Worm (Caenorhabditis elegans): ENCODE data around the gene C15C7.4.

Gene C15C7.4

DNA sequence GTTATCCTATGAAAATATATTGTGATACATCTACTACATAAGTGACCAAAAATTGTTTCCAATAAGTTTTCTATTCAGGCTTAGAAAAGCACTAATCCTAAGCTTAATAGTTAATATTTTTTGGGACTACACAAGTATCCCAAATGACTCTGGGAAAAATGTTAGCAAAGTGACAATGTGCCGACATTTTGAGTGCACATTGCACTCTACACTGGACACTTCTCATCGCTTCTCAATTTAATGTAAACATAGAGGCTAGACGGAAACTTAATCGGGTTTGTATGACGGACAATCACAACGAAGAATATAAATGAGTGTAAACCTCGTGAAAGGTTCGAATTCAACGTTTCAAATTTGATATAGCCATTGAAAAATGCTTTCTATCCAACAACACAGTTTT is 33.7 kb upstream of the C15C7.4 start:
- TF ChIP-seq ZK546.5 (tag; optimal IDR thresholded peaks at IDR 0.05) (no peak), ztf-11 (tag; optimal IDR thresholded peaks at IDR 0.05) (no peak), fos-1 (tag; optimal IDR thresholded peaks at IDR 0.05) (no peak), lsy-2 (tag; optimal IDR thresholded peaks at IDR 0.05) (peak in 1 of 2 experiments; percentile 42), mdl-1 (tag; optimal IDR thresholded peaks at IDR 0.05) (no peak), egl-27 (tag; optimal IDR thresholded peaks at IDR 0.05) (peak; percentile 15), elt-1 (tag; optimal IDR thresholded peaks at IDR 0.05) (no peak), sem-4 (tag; optimal IDR thresholded peaks at IDR 0.05) (peak; percentile 13), aly-2 (tag; optimal IDR thresholded peaks at IDR 0.05) (no peak), nhr-11 (tag; optimal IDR thresholded peaks at IDR 0.05) (peak; percentile 74), mbf-1 (tag; optimal IDR thresholded peaks at IDR 0.05) (no peak), sma-9 (GFP tag; optimal IDR thresholded peaks at IDR 0.05) (peak; percentile 80), sma-9 (tag; optimal IDR thresholded peaks at IDR 0.05) (no peak), mab-5 (tag; optimal IDR thresholded peaks at IDR 0.05) (no peak), F13H6.1 (tag; optimal IDR thresholded peaks at IDR 0.05) (peak; percentile 45), ztf-1 (GFP tag; conservative IDR thresholded peaks at IDR 0.05) (no peak), R02D3.7 (tag; optimal IDR thresholded peaks at IDR 0.05) (no peak), ama-1 (optimal IDR thresholded peaks at IDR 0.05) (peak; percentile 95), unc-62 (GFP tag; optimal IDR thresholded peaks at IDR 0.05) (no peak), ceh-16 (tag; optimal IDR thresholded peaks at IDR 0.05) (no peak), alr-1 (tag; optimal IDR thresholded peaks at IDR 0.05) (no peak), nhr-25 (tag; optimal IDR thresholded peaks at IDR 0.05) (peak; percentile 61), nhr-21 (tag; optimal IDR thresholded peaks at IDR 0.05) (peak; percentile 58), sma-3 (GFP tag; optimal IDR thresholded peaks at IDR 0.05) (peak; percentile 71), ztf-4 (tag; optimal IDR thresholded peaks at IDR 0.05) (peak; percentile 70), dmd-4 (tag; optimal IDR thresholded peaks at IDR 0.05) (no peak), ceh-82 (tag; optimal IDR thresholded peaks at IDR 0.05) (no peak), lin-39 (tag; optimal IDR thresholded peaks at IDR 0.05) (no peak), C34F6.9 (tag; optimal IDR thresholded peaks at IDR 0.05) (no peak), peb-1 (tag; optimal IDR thresholded peaks at IDR 0.05) (no peak), elt-3 (tag; optimal IDR thresholded peaks at IDR 0.05) (no peak), zag-1 (tag; optimal IDR thresholded peaks at IDR 0.05) (no peak), nhr-6 (tag; optimal IDR thresholded peaks at IDR 0.05) (peak; percentile 60), unc-39 (tag; optimal IDR thresholded peaks at IDR 0.05) (no peak), nhr-237 (tag; optimal IDR thresholded peaks at IDR 0.05) (no peak), nhr-129 (tag; optimal IDR thresholded peaks at IDR 0.05) (peak; percentile 87), gmeb-1 (tag; optimal IDR thresholded peaks at IDR 0.05) (no peak), nhr-77 (tag; optimal IDR thresholded peaks at IDR 0.05) (no peak), lin-13 (GFP tag; optimal IDR thresholded peaks at IDR 0.05) (peak; percentile 74), nhr-23 (tag; optimal IDR thresholded peaks at IDR 0.05) (no peak), crh-2 (tag; optimal IDR thresholded peaks at IDR 0.05) (peak; percentile 67), snpc-4 (tag; optimal IDR thresholded peaks at IDR 0.05) (peak; percentile 21), nhr-12 (tag; optimal IDR thresholded peaks at IDR 0.05) (no peak), unc-55 (GFP tag; optimal IDR thresholded peaks at IDR 0.05) (peak; percentile 15), nhr-10 (tag; optimal IDR thresholded peaks at IDR 0.05) (no peak), blmp-1 (tag; optimal IDR thresholded peaks at IDR 0.05; ENCODE audit: insufficient read depth) (peak; percentile 23), Y55F3AM.14 (GFP tag; optimal IDR thresholded peaks at IDR 0.05) (no peak)

DNA sequence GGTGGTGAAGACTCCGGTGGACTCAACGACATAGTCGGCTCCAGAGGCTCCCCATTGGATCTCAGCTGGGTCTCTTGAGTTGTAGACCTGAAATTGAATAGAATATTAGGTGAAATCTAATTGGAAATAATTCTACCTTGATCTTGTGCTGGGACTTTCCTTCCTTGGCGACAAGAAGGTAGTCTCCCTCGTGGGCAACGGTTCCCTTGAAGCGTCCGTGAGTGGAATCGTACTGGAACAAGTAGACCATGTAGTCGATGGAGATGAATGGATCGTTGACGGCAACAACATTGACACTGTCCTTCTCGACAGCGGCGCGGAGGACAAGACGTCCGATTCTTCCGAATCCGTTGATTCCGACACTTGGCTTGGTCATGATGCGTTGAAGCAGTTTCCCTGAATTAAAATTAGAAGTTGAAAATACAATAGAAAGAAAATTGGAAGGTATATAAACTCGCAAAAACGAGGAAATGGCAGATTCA is 32.4 kb upstream of the C15C7.4 start, which contains the start of gene gpd-3:
gpd-3 (minus strand) TSS at position 396 of the 482 bp plus-strand sequence.
- TF ChIP-seq elt-3 (tag; optimal IDR thresholded peaks at IDR 0.05) (no peak), gmeb-1 (tag; optimal IDR thresholded peaks at IDR 0.05) (peak; percentile 39), crh-2 (tag; optimal IDR thresholded peaks at IDR 0.05) (peak; percentile 37), sma-9 (GFP tag; optimal IDR thresholded peaks at IDR 0.05) (peak; percentile 20), sma-9 (tag; optimal IDR thresholded peaks at IDR 0.05) (no peak), sma-3 (GFP tag; optimal IDR thresholded peaks at IDR 0.05) (peak; percentile 17), nhr-12 (tag; optimal IDR thresholded peaks at IDR 0.05) (no peak), nhr-6 (tag; optimal IDR thresholded peaks at IDR 0.05) (no peak), nhr-129 (tag; optimal IDR thresholded peaks at IDR 0.05) (peak; percentile 13), lsy-2 (tag; optimal IDR thresholded peaks at IDR 0.05) (peak in 1 of 2 experiments; percentile 33), lin-39 (tag; optimal IDR thresholded peaks at IDR 0.05) (no peak), ama-1 (optimal IDR thresholded peaks at IDR 0.05) (peak; percentile 73), skn-1 (tag; optimal IDR thresholded peaks at IDR 0.05) (no peak), elt-1 (tag; optimal IDR thresholded peaks at IDR 0.05) (no peak), ztf-4 (tag; optimal IDR thresholded peaks at IDR 0.05) (peak; percentile 75), snpc-4 (tag; optimal IDR thresholded peaks at IDR 0.05) (no peak), mab-5 (tag; optimal IDR thresholded peaks at IDR 0.05) (no peak), nhr-77 (tag; optimal IDR thresholded peaks at IDR 0.05) (no peak), nhr-21 (tag; optimal IDR thresholded peaks at IDR 0.05) (no peak)

Measured in whole organism, L2 larva.